Worm (Caenorhabditis elegans) whole organism, late embryonic: ENCODE measurements around the gene col-169.

ENCODE experiments used
- C08G9.2 ChIP-seq: sonication (generic microtip); optimal IDR thresholded peaks from 2 replicates; lab custom pipeline; 2016; ENCODE audit warnings: mild to moderate bottlenecking, missing genetic modification characterization, moderate library complexity, missing compliant biosample characterization
- C38D4.7 ChIP-seq: fragments of 200-800 bp; sonication (Bioruptor generic); optimal IDR thresholded peaks from 2 replicates; lab custom pipeline; 2018; ENCODE audit warnings: mild to moderate bottlenecking, missing genetic modification characterization, moderate library complexity, missing compliant biosample characterization
- K02D7.2 ChIP-seq: sonication (generic microtip); optimal IDR thresholded peaks from 2 replicates; lab custom pipeline; 2017; ENCODE audit warnings: mild to moderate bottlenecking, missing genetic modification characterization, missing compliant biosample characterization
- K09A11.1 ChIP-seq: sonication (generic microtip); optimal IDR thresholded peaks from 2 replicates; lab custom pipeline; 2017; ENCODE audit warnings: antibody characterized with exemption, mild to moderate bottlenecking, missing genetic modification characterization, missing compliant biosample characterization; ENCODE audit not compliant: insufficient read depth
- ama-1 ChIP-seq: fragments of 150-350 bp; optimal IDR thresholded peaks from 2 replicates; lab custom pipeline; 2014
- ceh-14 ChIP-seq: sonication (generic microtip); optimal IDR thresholded peaks from 2 replicates; lab custom pipeline; 2016; ENCODE audit warnings: missing genotype, missing genetic modification characterization, missing compliant biosample characterization
- ceh-2 ChIP-seq: sonication (generic microtip); optimal IDR thresholded peaks from 2 replicates; lab custom pipeline; 2016; ENCODE audit warnings: missing genotype, missing genetic modification characterization, missing compliant biosample characterization
- ceh-24 ChIP-seq: sonication (generic microtip); optimal IDR thresholded peaks from 2 replicates; lab custom pipeline; 2016; ENCODE audit warnings: mild to moderate bottlenecking, missing genetic modification characterization, missing compliant biosample characterization
- ceh-31 ChIP-seq: sonication (generic microtip); optimal IDR thresholded peaks from 2 replicates; lab custom pipeline; 2016; ENCODE audit warnings: missing genetic modification characterization, missing compliant biosample characterization
- ceh-34 ChIP-seq: sonication (generic microtip); optimal IDR thresholded peaks from 2 replicates; lab custom pipeline; 2016; ENCODE audit warnings: mild to moderate bottlenecking, missing genetic modification characterization, missing compliant biosample characterization
- ceh-45 ChIP-seq: fragments of 200-800 bp; sonication (Bioruptor generic); IDR thresholded peaks from 2 replicates; pipeline ENCODE4 v1.3.6; 2022; ENCODE audit warnings: missing genetic modification reagents, missing genetic modification characterization, missing compliant biosample characterization
- ceh-48 ChIP-seq: sonication (generic microtip); optimal IDR thresholded peaks from 2 replicates; lab custom pipeline; 2016; ENCODE audit warnings: missing genetic modification characterization, inconsistent platforms, missing compliant biosample characterization
- ceh-6 ChIP-seq: fragments of 200-800 bp; sonication (Bioruptor generic); optimal IDR thresholded peaks from 2 replicates; lab custom pipeline; 2018; ENCODE audit warnings: mild to moderate bottlenecking, missing genetic modification characterization, missing compliant biosample characterization
- dmd-4 ChIP-seq: sonication (generic microtip); optimal IDR thresholded peaks from 2 replicates; lab custom pipeline; 2016; ENCODE audit warnings: borderline replicate concordance, missing genetic modification characterization, missing compliant biosample characterization
- elt-2 ChIP-seq: sonication (generic microtip); optimal IDR thresholded peaks from 2 replicates; lab custom pipeline; 2016; ENCODE audit warnings: missing genetic modification reagents, missing genetic modification characterization, missing compliant biosample characterization
- elt-4 ChIP-seq: sonication (generic microtip); optimal IDR thresholded peaks from 2 replicates; lab custom pipeline; 2016; ENCODE audit warnings: missing genetic modification characterization, missing compliant biosample characterization
- eyg-1 ChIP-seq: sonication (generic microtip); optimal IDR thresholded peaks from 2 replicates; lab custom pipeline; 2016; ENCODE audit warnings: missing genotype, missing genetic modification characterization, missing compliant biosample characterization
- fax-1 ChIP-seq: sonication (generic microtip); optimal IDR thresholded peaks from 2 replicates; lab custom pipeline; 2016; ENCODE audit warnings: missing genotype, missing genetic modification characterization, missing compliant biosample characterization
- fkh-10 ChIP-seq: fragments of 150-350 bp; optimal IDR thresholded peaks from 2 replicates; lab custom pipeline; 2014; ENCODE audit warnings: missing biosample characterization, missing genetic modification reagents, missing genetic modification characterization
- hlh-13 ChIP-seq: fragments of 200-800 bp; sonication (Bioruptor generic); optimal IDR thresholded peaks from 2 replicates; lab custom pipeline; 2018; ENCODE audit warnings: mild to moderate bottlenecking, missing genetic modification characterization, missing compliant biosample characterization
- hlh-15 ChIP-seq: sonication (generic microtip); optimal IDR thresholded peaks from 2 replicates; lab custom pipeline; 2016; ENCODE audit warnings: missing genetic modification characterization, missing compliant biosample characterization
- hlh-30 ChIP-seq: sonication (generic microtip); optimal IDR thresholded peaks from 2 replicates; lab custom pipeline; 2017; ENCODE audit warnings: antibody characterized with exemption, missing genetic modification characterization, missing compliant biosample characterization; ENCODE audit not compliant: insufficient read depth
- hlh-6 ChIP-seq: sonication (generic microtip); optimal IDR thresholded peaks from 2 replicates; lab custom pipeline; 2016; ENCODE audit warnings: missing genotype, missing genetic modification characterization, missing compliant biosample characterization
- lim-6 ChIP-seq: sonication (generic microtip); optimal IDR thresholded peaks from 2 replicates; lab custom pipeline; 2016; ENCODE audit warnings: missing genetic modification characterization, missing compliant biosample characterization
- mec-3 ChIP-seq: sonication (generic microtip); optimal IDR thresholded peaks from 2 replicates; lab custom pipeline; 2016; ENCODE audit warnings: borderline replicate concordance, missing genetic modification characterization, missing compliant biosample characterization
- nhr-11 ChIP-seq: fragments of 150-350 bp; optimal IDR thresholded peaks from 2 replicates; lab custom pipeline; 2014; ENCODE audit warnings: missing biosample characterization, missing genetic modification characterization
- nhr-232 ChIP-seq: sonication (generic microtip); optimal IDR thresholded peaks from 2 replicates; lab custom pipeline; 2016; ENCODE audit warnings: missing genetic modification characterization, missing compliant biosample characterization
- odd-2 ChIP-seq: sonication (generic microtip); optimal IDR thresholded peaks from 2 replicates; lab custom pipeline; 2017; ENCODE audit warnings: antibody characterized with exemption, mild to moderate bottlenecking, missing genetic modification characterization, missing compliant biosample characterization
- pag-3 ChIP-seq: sonication (generic microtip); optimal IDR thresholded peaks from 2 replicates; lab custom pipeline; 2016; ENCODE audit warnings: missing compliant biosample characterization, missing genetic modification characterization, borderline replicate concordance
- pha-4 ChIP-seq: fragments of 150-350 bp; optimal IDR thresholded peaks from 2 replicates; lab custom pipeline; 2018; ENCODE audit warnings: missing biosample characterization, missing genetic modification reagents, missing genetic modification characterization
- pqm-1 ChIP-seq: sonication (generic microtip); optimal IDR thresholded peaks from 2 replicates; lab custom pipeline; 2016; ENCODE audit warnings: missing genetic modification characterization, missing compliant biosample characterization
- rnt-1 ChIP-seq: sonication (generic microtip); optimal IDR thresholded peaks from 2 replicates; lab custom pipeline; 2016; ENCODE audit warnings: missing genetic modification characterization, missing compliant biosample characterization
- sox-2 ChIP-seq: fragments of 200-800 bp; sonication (Bioruptor generic); IDR thresholded peaks from 2 replicates; pipeline ENCODE4 v1.3.6; 2022; ENCODE audit warnings: missing genetic modification reagents, missing genetic modification characterization, missing compliant biosample characterization
- sox-4 ChIP-seq: sonication (generic microtip); optimal IDR thresholded peaks from 2 replicates; lab custom pipeline; 2017; ENCODE audit warnings: mild to moderate bottlenecking, missing genetic modification characterization, inconsistent platforms, missing compliant biosample characterization
- syd-9 ChIP-seq: sonication (generic microtip); optimal IDR thresholded peaks from 2 replicates; lab custom pipeline; 2016; ENCODE audit warnings: mild to moderate bottlenecking, missing genetic modification characterization, moderate library complexity, missing compliant biosample characterization
- tbx-2 ChIP-seq: sonication (generic microtip); optimal IDR thresholded peaks from 2 replicates; lab custom pipeline; 2016; ENCODE audit warnings: missing genetic modification characterization, missing compliant biosample characterization
- ttx-3 ChIP-seq: sonication (generic microtip); optimal IDR thresholded peaks from 2 replicates; lab custom pipeline; 2016; ENCODE audit warnings: missing genetic modification reagents, missing genetic modification characterization, missing compliant biosample characterization
- unc-3 ChIP-seq, 2 experiments: fragments of 200-800 bp in 1 of 2; sonication (Bioruptor generic) in 1 of 2; sonication (generic microtip) in 1 of 2; conservative IDR thresholded peaks in 1 of 2; optimal IDR thresholded peaks in 1 of 2; 2 replicates each; pipeline versions ENCODE4 v1.3.6 to Lab custom; 2016 to 2022; ENCODE audit warnings: missing compliant biosample characterization in 2 of 2, missing genetic modification characterization in 2 of 2, missing genetic modification reagents in 1 of 2
- unc-55 ChIP-seq: sonication (generic microtip); optimal IDR thresholded peaks from 2 replicates; lab custom pipeline; 2017; ENCODE audit warnings: missing biosample characterization, missing genetic modification reagents, missing genetic modification characterization
- unc-86 ChIP-seq: sonication (generic microtip); optimal IDR thresholded peaks from 2 replicates; lab custom pipeline; 2016; ENCODE audit warnings: missing genetic modification characterization, missing compliant biosample characterization
- ztf-16 ChIP-seq: sonication (generic microtip); optimal IDR thresholded peaks from 2 replicates; lab custom pipeline; 2017; ENCODE audit warnings: missing genetic modification characterization, missing compliant biosample characterization

Gene col-169

ce11 chrX:6338446-6338845 lies 9.5 kb downstream of the col-169 start:
- TF ChIP-seq unc-55 (GFP tag; lab: Kevin White, UChicago) (no peak), elt-2 (tag; lab: Kevin White, UChicago) (peak; percentile 92), K02D7.2 (tag; lab: Kevin White, UChicago) (no peak), ceh-31 (tag; lab: Kevin White, UChicago) (no peak), pqm-1 (tag; lab: Kevin White, UChicago) (peak; percentile 40)

- no peak for TF ChIP-seq lim-6 (tag; lab: Kevin White, UChicago)
- no peak for TF ChIP-seq hlh-30 (tag; lab: Kevin White, UChicago)
- no peak for TF ChIP-seq dmd-4 (tag; lab: Kevin White, UChicago)
Observed at ce11 chrX:6341513-6341912, 12.6 kb downstream of the col-169 start, which contains the start of gene C03B1.7. TSS of gene C03B1.7 (plus strand) at chrX:6341813.

ce11 chrX:6345785-6346184 lies 16.8 kb downstream of the col-169 start:
- TF ChIP-seq elt-4 (tag; lab: Kevin White, UChicago), result no peak
- no peak for TF ChIP-seq C38D4.7 (GFP tag; lab: Kevin White, UChicago)
- TF ChIP-seq odd-2 (tag; lab: Kevin White, UChicago), result no peak
- no peak for TF ChIP-seq elt-2 (tag; lab: Kevin White, UChicago)
- no peak for TF ChIP-seq ceh-2
- no peak for TF ChIP-seq sox-2
- no peak for TF ChIP-seq ceh-31 (tag; lab: Kevin White, UChicago)
- TF ChIP-seq pha-4 (tag; lab: Kevin White, UChicago), result no peak
- no peak for TF ChIP-seq unc-3 (GFP tag; conservative IDR thresholded peaks at IDR 0.05; lab: Robert Waterston, UW)
- TF ChIP-seq unc-3 (tag; optimal IDR thresholded peaks at IDR 0.05; lab: Kevin White, UChicago), result no peak
- TF ChIP-seq hlh-13 (GFP tag; lab: Kevin White, UChicago), result no peak
- TF ChIP-seq syd-9 (tag; lab: Kevin White, UChicago), result no peak
- TF ChIP-seq lim-6 (tag; lab: Kevin White, UChicago), result no peak
- no peak for TF ChIP-seq C08G9.2
- TF ChIP-seq hlh-15 (tag; lab: Kevin White, UChicago), result no peak
- no peak for TF ChIP-seq tbx-2 (tag; lab: Kevin White, UChicago)
- no peak for TF ChIP-seq pag-3
- no peak for TF ChIP-seq nhr-11 (tag; lab: Kevin White, UChicago)
- no peak for TF ChIP-seq hlh-6
- no peak for TF ChIP-seq nhr-232 (tag; lab: Kevin White, UChicago)
- TF ChIP-seq ceh-34 (tag; lab: Kevin White, UChicago), result no peak

- TF ChIP-seq ttx-3 (tag; lab: Kevin White, UChicago), result no peak
- no peak for TF ChIP-seq rnt-1 (tag; lab: Kevin White, UChicago)
- TF ChIP-seq ceh-48 (tag; lab: Kevin White, UChicago), result no peak
- no peak for TF ChIP-seq ceh-6 (GFP tag; lab: Kevin White, UChicago)
- TF ChIP-seq C08G9.2, result no peak
- TF ChIP-seq fkh-10 (GFP tag; lab: Kevin White, UChicago), result no peak
- no peak for TF ChIP-seq ceh-31 (tag; lab: Kevin White, UChicago)
- TF ChIP-seq ceh-24 (tag; lab: Kevin White, UChicago), result no peak
- no peak for TF ChIP-seq C38D4.7 (GFP tag; lab: Kevin White, UChicago)
- no peak for TF ChIP-seq ztf-16 (tag; lab: Kevin White, UChicago)
- TF ChIP-seq, all 69 proteins: peak for 0
Observed at ce11 chrX:6347013-6347412, 18.1 kb downstream of the col-169 start, which contains the start of gene C03B1.9. TSS of gene C03B1.9 (minus strand) at chrX:6347113.

- TF ChIP-seq ceh-45 (GFP tag; lab: Robert Waterston, UW), result no peak
- no peak for TF ChIP-seq ztf-16 (tag; lab: Kevin White, UChicago)
- TF ChIP-seq pag-3, result no peak
- TF ChIP-seq K09A11.1 (tag; lab: Kevin White, UChicago), result no peak
- TF ChIP-seq ceh-14 (tag; lab: Kevin White, UChicago), result no peak
- TF ChIP-seq ama-1, result no peak
- TF ChIP-seq sox-4 (tag; lab: Kevin White, UChicago), result no peak
- no peak for TF ChIP-seq ceh-24 (tag; lab: Kevin White, UChicago)
- TF ChIP-seq lim-6 (tag; lab: Kevin White, UChicago), result no peak
- no peak for TF ChIP-seq unc-86
- no peak for TF ChIP-seq unc-55 (GFP tag; lab: Kevin White, UChicago)
- TF ChIP-seq mec-3 (tag; lab: Kevin White, UChicago), result no peak
- TF ChIP-seq fax-1 (tag; lab: Kevin White, UChicago), result no peak
- TF ChIP-seq sox-2, result no peak
- no peak for TF ChIP-seq K02D7.2 (tag; lab: Kevin White, UChicago)
- TF ChIP-seq eyg-1, result no peak
Observed at ce11 chrX:6350016-6350415, 21.1 kb downstream of the col-169 start, which contains the start of gene C03B1.6. TSS of gene C03B1.6 (plus strand) at chrX:6350316.
